Fruit fly (Drosophila melanogaster): Measurements from ENCODE around the gene Cdk5alpha.

Cdk5alpha gene

DNA sequence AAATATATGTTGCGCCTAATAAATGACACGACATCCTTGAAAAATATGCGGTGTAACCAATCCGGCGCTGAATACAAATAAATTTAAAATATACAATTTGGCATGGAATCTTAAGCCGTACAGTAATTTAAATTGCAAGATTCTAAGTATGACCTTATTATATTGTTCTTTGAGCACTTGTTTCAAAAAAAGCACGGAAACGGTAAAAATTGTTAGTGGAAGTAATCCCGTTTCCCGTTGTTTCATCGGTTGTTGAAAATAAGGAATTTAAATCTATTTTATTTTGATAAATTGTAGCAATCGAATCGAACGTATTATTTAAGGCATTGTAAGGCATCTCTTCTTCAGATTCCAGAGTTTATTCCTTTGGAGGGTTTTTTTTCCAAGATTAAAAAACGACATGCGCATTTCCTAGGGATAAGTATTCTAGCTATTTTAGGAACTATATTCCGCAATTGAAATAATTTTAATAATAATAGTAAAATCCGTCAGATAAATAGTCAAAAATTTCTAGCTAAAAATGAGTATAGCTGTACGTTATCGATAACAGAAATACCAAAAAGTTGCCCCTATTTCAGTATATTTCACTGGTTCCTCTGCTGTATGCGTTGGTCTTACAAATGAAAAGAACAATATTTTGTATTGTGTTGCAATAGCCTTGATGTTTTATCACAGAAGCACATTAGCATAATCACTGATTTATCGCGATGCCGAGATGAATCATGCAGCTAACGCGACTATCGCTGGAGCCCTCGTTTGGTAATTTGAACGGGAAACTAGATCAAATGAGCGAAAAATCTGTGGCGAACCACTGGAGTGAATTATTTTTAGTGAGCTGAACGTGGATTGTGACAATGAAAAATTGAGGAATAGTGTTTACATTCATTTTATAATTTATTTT is 22.6 kb upstream of the Cdk5alpha start, which contains the start of gene GATAd:
Gene GATAd, plus strand, starts transcription at position 644 of the 901 bp plus-strand sequence.
- TF ChIP-seq usp (GFP tag; optimal IDR thresholded peaks at IDR 0.05) (no peak), pan (optimal IDR thresholded peaks at IDR 0.05) (no peak), EcR (GFP tag; optimal IDR thresholded peaks at IDR 0.05) (no peak), psq (optimal IDR thresholded peaks at IDR 0.05) (no peak), CG8478 (optimal IDR thresholded peaks at IDR 0.05) (no peak), Dll (optimal IDR thresholded peaks at IDR 0.05) (no peak)

- TF ChIP-seq EcR (GFP tag; optimal IDR thresholded peaks at IDR 0.05) (no peak), pan (optimal IDR thresholded peaks at IDR 0.05) (no peak), Dll (optimal IDR thresholded peaks at IDR 0.05) (no peak), psq (optimal IDR thresholded peaks at IDR 0.05) (no peak), usp (GFP tag; optimal IDR thresholded peaks at IDR 0.05) (no peak), CG8478 (optimal IDR thresholded peaks at IDR 0.05) (no peak)
Measured at dm6 chr2L:10331066-10331847, 20.5 kb upstream of the Cdk5alpha start, which contains the start of the genes Schip1 and Cox10. Schip1 (minus strand) TSS chr2L:10331116. Cox10 (plus strand) TSS chr2L:10331471.

DNA sequence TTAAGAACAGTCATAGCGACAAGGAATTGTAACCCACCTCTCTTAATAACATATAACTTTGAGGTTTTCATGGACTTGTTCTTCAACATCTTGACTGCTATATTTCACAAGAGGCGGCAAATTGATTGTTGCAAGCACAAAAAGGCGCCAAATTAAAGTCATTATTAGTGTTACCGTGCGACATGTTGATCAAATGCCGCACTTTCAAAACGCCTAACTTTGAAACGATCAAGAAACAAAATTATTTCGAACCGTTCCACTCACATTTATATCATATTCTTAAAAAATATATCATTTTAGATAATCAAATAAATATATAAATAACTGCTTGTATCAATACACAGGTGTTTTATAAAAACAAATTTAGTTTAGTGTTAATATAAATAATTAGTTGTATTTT is 17.0 kb upstream of the Cdk5alpha start, which contains the start of gene RnrL:
Gene RnrL, minus strand, starts transcription at position 154 of the 400 bp plus-strand sequence.
- no peak for TF ChIP-seq psq (optimal IDR thresholded peaks at IDR 0.05)
- TF ChIP-seq Dll (optimal IDR thresholded peaks at IDR 0.05): no peak
- TF ChIP-seq usp (GFP tag; optimal IDR thresholded peaks at IDR 0.05): no peak
- no peak for TF ChIP-seq EcR (GFP tag; optimal IDR thresholded peaks at IDR 0.05)
- TF ChIP-seq CG8478 (optimal IDR thresholded peaks at IDR 0.05): no peak
- no peak for TF ChIP-seq pan (optimal IDR thresholded peaks at IDR 0.05)

dm6 chr2L:10322773-10323487 is 12.2 kb upstream of the Cdk5alpha start, which contains the start of gene CG5381:
CG5381 (minus strand) TSS chr2L:10323102.
- no peak for TF ChIP-seq CG8478 (optimal IDR thresholded peaks at IDR 0.05)
- TF ChIP-seq usp (GFP tag; optimal IDR thresholded peaks at IDR 0.05): no peak
- TF ChIP-seq EcR (GFP tag; optimal IDR thresholded peaks at IDR 0.05): no peak
- TF ChIP-seq psq (optimal IDR thresholded peaks at IDR 0.05): no peak
- TF ChIP-seq pan (optimal IDR thresholded peaks at IDR 0.05): no peak
- no peak for TF ChIP-seq Dll (optimal IDR thresholded peaks at IDR 0.05)

DNA sequence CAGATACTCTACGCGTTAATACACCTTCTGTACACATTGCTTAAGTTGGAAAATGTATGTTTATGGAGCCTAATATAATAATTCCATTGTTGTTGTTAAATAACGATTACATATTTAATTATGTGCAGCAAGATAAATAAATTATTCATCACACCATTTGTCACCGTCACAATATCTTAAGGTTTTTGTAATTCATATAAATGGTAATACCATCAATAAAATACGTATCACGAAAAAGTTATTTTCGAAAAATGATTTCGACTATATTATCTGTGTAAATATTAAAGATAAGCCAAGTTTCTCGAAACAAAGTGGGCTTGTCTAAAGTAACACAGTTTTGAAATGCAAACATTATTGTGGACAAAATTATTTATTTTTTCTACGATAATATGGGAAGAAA is 11.4 kb upstream of the Cdk5alpha start, which contains the start of gene CG4995:
Gene CG4995, plus strand, starts transcription at position 301 of the 400 bp plus-strand sequence.
- TF ChIP-seq pan (optimal IDR thresholded peaks at IDR 0.05) (no peak), CG8478 (optimal IDR thresholded peaks at IDR 0.05) (no peak), usp (GFP tag; optimal IDR thresholded peaks at IDR 0.05) (no peak), psq (optimal IDR thresholded peaks at IDR 0.05) (no peak), Dll (optimal IDR thresholded peaks at IDR 0.05) (no peak), EcR (GFP tag; optimal IDR thresholded peaks at IDR 0.05) (no peak)

DNA sequence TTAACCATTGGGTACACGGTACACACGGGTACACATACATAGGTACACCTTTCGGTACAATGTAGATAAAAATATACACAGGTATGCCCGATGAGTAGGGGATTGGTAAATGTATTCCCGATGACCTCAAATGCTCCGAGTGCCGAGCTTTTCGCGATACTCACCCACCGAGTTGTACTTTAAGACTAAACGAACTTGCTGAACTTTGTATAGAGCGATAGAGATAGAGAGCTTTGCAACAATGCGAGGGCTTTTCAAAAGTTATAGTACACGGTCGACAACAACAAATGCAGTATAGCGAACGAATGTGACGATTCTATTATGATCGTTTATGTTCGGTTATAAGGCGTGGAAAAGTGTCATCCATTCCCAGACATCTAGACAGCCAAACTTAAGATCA is 10.9 kb upstream of the Cdk5alpha start:
- TF ChIP-seq CG8478 (optimal IDR thresholded peaks at IDR 0.05): no peak
- peak in 1 of 2 experiments; percentile 41 for TF ChIP-seq EcR (GFP tag; optimal IDR thresholded peaks at IDR 0.05)

dm6 chr2L:10321036-10321583 is 10.4 kb upstream of the Cdk5alpha start:
- TF ChIP-seq EcR (GFP tag; optimal IDR thresholded peaks at IDR 0.05) (no peak), pan (optimal IDR thresholded peaks at IDR 0.05) (no peak), psq (optimal IDR thresholded peaks at IDR 0.05) (no peak), usp (GFP tag; optimal IDR thresholded peaks at IDR 0.05) (no peak), Dll (optimal IDR thresholded peaks at IDR 0.05) (no peak), CG8478 (optimal IDR thresholded peaks at IDR 0.05) (no peak)

- TF ChIP-seq Dll (optimal IDR thresholded peaks at IDR 0.05): no peak
- TF ChIP-seq psq (optimal IDR thresholded peaks at IDR 0.05): no peak
Measured at dm6 chr2L:10320174-10320775, 9.5 kb upstream of the Cdk5alpha start.

- TF ChIP-seq Dll (optimal IDR thresholded peaks at IDR 0.05) (no peak), psq (optimal IDR thresholded peaks at IDR 0.05) (no peak), pan (optimal IDR thresholded peaks at IDR 0.05) (no peak), CG8478 (optimal IDR thresholded peaks at IDR 0.05) (no peak), EcR (GFP tag; optimal IDR thresholded peaks at IDR 0.05) (no peak), usp (GFP tag; optimal IDR thresholded peaks at IDR 0.05) (no peak)
Measured at dm6 chr2L:10315888-10316287, 5.1 kb upstream of the Cdk5alpha start.

DNA sequence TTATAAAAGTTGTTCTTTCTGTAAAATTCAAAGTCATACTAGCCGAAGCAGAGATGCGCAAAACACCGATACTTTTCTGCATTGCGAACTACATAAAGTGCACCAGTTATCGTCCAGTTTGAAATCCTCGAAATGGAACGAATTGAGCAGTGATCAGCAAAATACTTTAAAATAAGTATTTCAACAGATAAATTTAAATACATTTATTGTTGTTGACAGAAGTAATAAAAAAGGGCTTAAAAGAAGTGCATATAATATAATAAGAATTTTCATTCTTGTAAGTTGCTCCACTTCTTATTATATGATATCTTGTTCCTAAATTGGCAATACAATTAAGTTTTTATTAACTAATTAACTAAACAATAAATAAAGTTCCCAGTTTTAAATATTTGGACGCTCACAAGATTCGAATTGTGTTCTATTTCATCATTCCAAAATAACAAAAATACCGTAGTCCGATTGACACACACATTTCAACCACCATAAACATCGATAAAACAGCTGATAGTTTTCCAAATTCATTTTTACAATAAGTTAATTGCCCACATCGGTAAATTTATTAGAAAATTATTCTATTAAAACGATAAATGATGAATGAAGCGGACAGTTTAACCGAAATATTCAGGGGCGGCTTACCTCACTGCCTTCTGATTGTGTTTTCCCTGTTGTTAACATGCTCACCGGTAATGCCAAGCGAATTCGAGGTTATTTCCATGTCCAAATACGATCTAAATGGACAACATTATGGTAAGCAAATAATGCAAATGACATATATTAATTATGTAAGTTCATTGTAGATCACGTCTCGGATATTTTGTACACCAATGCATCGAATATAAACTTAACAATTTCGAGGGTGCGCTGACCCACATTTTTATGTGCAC is 3.8 kb upstream of the Cdk5alpha start, which contains the start of the genes Usp14 and CG4972:
Gene Usp14, minus strand, starts transcription at position 70 of the 884 bp plus-strand sequence.
Gene CG4972, plus strand, starts transcription at position 466 of the 884 bp plus-strand sequence.
- TF ChIP-seq usp (GFP tag; optimal IDR thresholded peaks at IDR 0.05) (no peak), psq (optimal IDR thresholded peaks at IDR 0.05) (no peak), CG8478 (optimal IDR thresholded peaks at IDR 0.05) (no peak), pan (optimal IDR thresholded peaks at IDR 0.05) (no peak), EcR (GFP tag; optimal IDR thresholded peaks at IDR 0.05) (no peak), Dll (optimal IDR thresholded peaks at IDR 0.05) (no peak)
